Worm (Caenorhabditis elegans): ENCODE results near the gene cest-5.1.
A peak's percentile ranks its signal among the peaks of the same experiment; 100 is the strongest.

The cest-5.1 gene

ce11 chrIV:6613296-6613695 lies 18.3 kb downstream of the cest-5.1 start, which contains the start of gene drh-1:
Gene drh-1, minus strand, starts transcription at chrIV:6613353.
- TF ChIP-seq lsy-2 (tag; optimal IDR thresholded peaks at IDR 0.05) (peak in 1 of 2 experiments; percentile 64), unc-62 (GFP tag; optimal IDR thresholded peaks at IDR 0.05) (no peak), nhr-21 (tag; optimal IDR thresholded peaks at IDR 0.05) (no peak), peb-1 (tag; optimal IDR thresholded peaks at IDR 0.05) (no peak), unc-55 (GFP tag; optimal IDR thresholded peaks at IDR 0.05) (no peak), nhr-77 (tag; optimal IDR thresholded peaks at IDR 0.05) (no peak), ztf-1 (GFP tag; conservative IDR thresholded peaks at IDR 0.05) (no peak), C34F6.9 (tag; optimal IDR thresholded peaks at IDR 0.05) (peak; percentile 51), sma-3 (GFP tag; optimal IDR thresholded peaks at IDR 0.05) (no peak), ztf-4 (tag; optimal IDR thresholded peaks at IDR 0.05) (no peak), snpc-4 (tag; optimal IDR thresholded peaks at IDR 0.05) (no peak)

ce11 chrIV:6607059-6607458 lies 24.5 kb downstream of the cest-5.1 start:
- TF ChIP-seq sma-9 (GFP tag; optimal IDR thresholded peaks at IDR 0.05) (no peak), sma-9 (tag; optimal IDR thresholded peaks at IDR 0.05) (no peak), fos-1 (tag; optimal IDR thresholded peaks at IDR 0.05) (peak; percentile 18)

ce11 chrIV:6606587-6606986 lies 25.0 kb downstream of the cest-5.1 start:
- peak; percentile 17 for TF ChIP-seq nhr-25 (tag; optimal IDR thresholded peaks at IDR 0.05)
- no peak for TF ChIP-seq ztf-11 (tag; optimal IDR thresholded peaks at IDR 0.05)
- TF ChIP-seq sma-3 (GFP tag; optimal IDR thresholded peaks at IDR 0.05) = no peak
- no peak for TF ChIP-seq peb-1 (tag; optimal IDR thresholded peaks at IDR 0.05)
- peak; percentile 10 for TF ChIP-seq C34F6.9 (tag; optimal IDR thresholded peaks at IDR 0.05)

- no peak for TF ChIP-seq ztf-4 (tag; optimal IDR thresholded peaks at IDR 0.05)
- no peak for TF ChIP-seq elt-1 (tag; optimal IDR thresholded peaks at IDR 0.05)
- no peak for TF ChIP-seq lin-13 (GFP tag; optimal IDR thresholded peaks at IDR 0.05)
- TF ChIP-seq C34F6.9 (tag; optimal IDR thresholded peaks at IDR 0.05) = no peak
- TF ChIP-seq ztf-11 (tag; optimal IDR thresholded peaks at IDR 0.05) = no peak
- TF ChIP-seq nhr-25 (tag; optimal IDR thresholded peaks at IDR 0.05) = no peak
- TF ChIP-seq elt-3 (tag; optimal IDR thresholded peaks at IDR 0.05) = no peak
- no peak for TF ChIP-seq ZK546.5 (tag; optimal IDR thresholded peaks at IDR 0.05)
- no peak for TF ChIP-seq sma-3 (GFP tag; optimal IDR thresholded peaks at IDR 0.05)
- TF ChIP-seq unc-55 (GFP tag; optimal IDR thresholded peaks at IDR 0.05) = no peak
- no peak for TF ChIP-seq unc-62 (GFP tag; optimal IDR thresholded peaks at IDR 0.05)
- TF ChIP-seq sma-9 (GFP tag; optimal IDR thresholded peaks at IDR 0.05) = no peak
- TF ChIP-seq sma-9 (tag; optimal IDR thresholded peaks at IDR 0.05) = no peak
- no peak for TF ChIP-seq ceh-82 (tag; optimal IDR thresholded peaks at IDR 0.05)
- no peak for TF ChIP-seq sem-4 (tag; optimal IDR thresholded peaks at IDR 0.05)
- TF ChIP-seq snpc-4 (tag; optimal IDR thresholded peaks at IDR 0.05) = no peak
- TF ChIP-seq lin-11 (tag; optimal IDR thresholded peaks at IDR 0.05) = no peak
Observed at ce11 chrIV:6605863-6606262, 25.7 kb downstream of the cest-5.1 start, which contains the start of gene nstp-2. Gene nstp-2, minus strand, starts transcription at chrIV:6606188.

- TF ChIP-seq alr-1 (tag; optimal IDR thresholded peaks at IDR 0.05) (no peak), gmeb-1 (tag; optimal IDR thresholded peaks at IDR 0.05) (no peak), mbf-1 (tag; optimal IDR thresholded peaks at IDR 0.05) (no peak), sma-9 (GFP tag; optimal IDR thresholded peaks at IDR 0.05) (peak; percentile 15), sma-9 (tag; optimal IDR thresholded peaks at IDR 0.05) (no peak), egl-27 (tag; optimal IDR thresholded peaks at IDR 0.05) (no peak), F13H6.1 (tag; optimal IDR thresholded peaks at IDR 0.05) (no peak), ceh-16 (tag; optimal IDR thresholded peaks at IDR 0.05) (no peak), dmd-4 (tag; optimal IDR thresholded peaks at IDR 0.05) (no peak)
Observed at ce11 chrIV:6603549-6603948, 28.0 kb downstream of the cest-5.1 start.

ce11 chrIV:6602376-6602775 lies 29.2 kb downstream of the cest-5.1 start, which contains the start of gene F15B10.3:
Gene F15B10.3, plus strand, starts transcription at chrIV:6602676.
- no peak for TF ChIP-seq peb-1 (tag; optimal IDR thresholded peaks at IDR 0.05)
- no peak for TF ChIP-seq nhr-77 (tag; optimal IDR thresholded peaks at IDR 0.05)
- no peak for TF ChIP-seq mdl-1 (tag; optimal IDR thresholded peaks at IDR 0.05)
- TF ChIP-seq gmeb-1 (tag; optimal IDR thresholded peaks at IDR 0.05) = no peak
- no peak for TF ChIP-seq nhr-23 (tag; optimal IDR thresholded peaks at IDR 0.05)
- no peak for TF ChIP-seq lin-13 (GFP tag; optimal IDR thresholded peaks at IDR 0.05)
- no peak for TF ChIP-seq lin-11 (tag; optimal IDR thresholded peaks at IDR 0.05)
- TF ChIP-seq nhr-12 (tag; optimal IDR thresholded peaks at IDR 0.05) = no peak
- TF ChIP-seq R02D3.7 (tag; optimal IDR thresholded peaks at IDR 0.05) = no peak
- no peak for TF ChIP-seq nhr-237 (tag; optimal IDR thresholded peaks at IDR 0.05)
- no peak for TF ChIP-seq unc-62 (GFP tag; optimal IDR thresholded peaks at IDR 0.05)
- TF ChIP-seq nhr-11 (tag; optimal IDR thresholded peaks at IDR 0.05) = no peak
- no peak for TF ChIP-seq crh-2 (tag; optimal IDR thresholded peaks at IDR 0.05)
- TF ChIP-seq ama-1 (optimal IDR thresholded peaks at IDR 0.05) = no peak
- TF ChIP-seq F13H6.1 (tag; optimal IDR thresholded peaks at IDR 0.05) = no peak
- no peak for TF ChIP-seq unc-39 (tag; optimal IDR thresholded peaks at IDR 0.05)
